Fruit fly (Drosophila melanogaster) whole organism, embryonic: Measurements from ENCODE around the gene LIMK1.
A peak's percentile ranks its signal among the peaks of the same experiment; 100 is the strongest.

Source experiments
- Aef1 ChIP-seq: fragments of 200-800 bp; sonication (Bioruptor generic); IDR thresholded peaks from 3 replicates; pipeline ENCODE4 v1.3.6; 2022; ENCODE audit warnings: missing biosample characterization, missing genetic modification characterization
- Atf6 ChIP-seq: fragments of 200-800 bp; sonication (Bioruptor generic); IDR thresholded peaks from 2 replicates; pipeline ENCODE4 v1.3.6; 2022; ENCODE audit warnings: missing biosample characterization, missing genetic modification characterization
- Awh ChIP-seq: fragments of 200-800 bp; sonication (Bioruptor generic); IDR thresholded peaks from 2 replicates; pipeline ENCODE4, ENCODE4 v1.3.6; 2022; ENCODE audit warnings: missing biosample characterization, missing genetic modification characterization
- B-H1 ChIP-seq: fragments of 200-800 bp; sonication (Bioruptor generic); IDR thresholded peaks from 3 replicates; pipeline ENCODE4 v1.3.6; 2022; ENCODE audit warnings: missing biosample characterization, missing genetic modification characterization
- Blimp-1 ChIP-seq: fragments of 200-800 bp; sonication (Bioruptor generic); optimal IDR thresholded peaks from 3 replicates; lab custom pipeline; 2018; ENCODE audit warnings: missing biosample characterization, missing genetic modification characterization, mild to moderate bottlenecking, moderate library complexity, missing genetic modification reagents
- CG12391 ChIP-seq: fragments of 200-800 bp; sonication (Bioruptor generic); optimal IDR thresholded peaks from 3 replicates; lab custom pipeline; 2018; ENCODE audit warnings: missing biosample characterization, mild to moderate bottlenecking, missing genetic modification characterization, moderate library complexity
- CG13123 ChIP-seq: fragments of 200-800 bp; sonication (Bioruptor generic); optimal IDR thresholded peaks from 2 replicates; lab custom pipeline; 2016; ENCODE audit warnings: missing biosample characterization, missing genetic modification characterization
- CG1832 ChIP-seq: fragments of 200-800 bp; sonication (Bioruptor generic); optimal IDR thresholded peaks from 2 replicates; lab custom pipeline; 2017; ENCODE audit warnings: missing biosample characterization, mild to moderate bottlenecking, missing genetic modification characterization, inconsistent platforms
- CG18619 ChIP-seq: fragments of 200-800 bp; sonication (Bioruptor generic); optimal IDR thresholded peaks from 3 replicates; lab custom pipeline; 2017; ENCODE audit warnings: missing biosample characterization, mild to moderate bottlenecking, missing genetic modification characterization
- CG18764 ChIP-seq: fragments of 200-800 bp; sonication (Bioruptor generic); optimal IDR thresholded peaks from 3 replicates; lab custom pipeline; 2016; ENCODE audit warnings: missing biosample characterization, missing genetic modification characterization
- CG2116 ChIP-seq: fragments of 200-800 bp; sonication (Bioruptor generic); optimal IDR thresholded peaks from 3 replicates; lab custom pipeline; 2018; ENCODE audit warnings: missing biosample characterization, mild to moderate bottlenecking, missing genetic modification characterization
- CG34224 ChIP-seq: fragments of 200-800 bp; sonication (Bioruptor generic); IDR thresholded peaks from 3 replicates; pipeline ENCODE4 v1.3.6; 2022; ENCODE audit warnings: missing biosample characterization, missing genetic modification characterization; ENCODE audit not compliant: partially characterized antibody
- CG4282 ChIP-seq: fragments of 200-800 bp; sonication (Bioruptor generic); optimal IDR thresholded peaks from 2 replicates; lab custom pipeline; 2016; ENCODE audit warnings: missing biosample characterization, missing genetic modification characterization
- CG4360 ChIP-seq: fragments of 200-800 bp; sonication (Bioruptor generic); IDR thresholded peaks from 2 replicates; pipeline ENCODE4 v1.3.6; 2022; ENCODE audit warnings: missing biosample characterization, missing genetic modification characterization
- CG4424 ChIP-seq: fragments of 200-800 bp; sonication (Bioruptor generic); optimal IDR thresholded peaks from 3 replicates; lab custom pipeline; 2016; ENCODE audit warnings: missing biosample characterization, missing genetic modification characterization
- CG7556 ChIP-seq: fragments of 200-800 bp; sonication (Bioruptor generic); optimal IDR thresholded peaks from 2 replicates; lab custom pipeline; 2017; ENCODE audit warnings: missing biosample characterization, mild to moderate bottlenecking, missing genetic modification characterization
- CG8388 ChIP-seq: fragments of 200-800 bp; sonication (Bioruptor generic); optimal IDR thresholded peaks from 2 replicates; lab custom pipeline; 2019; ENCODE audit warnings: missing biosample characterization, mild to moderate bottlenecking, missing genetic modification characterization, moderate library complexity
- CG9437 ChIP-seq: fragments of 200-800 bp; sonication (Bioruptor generic); optimal IDR thresholded peaks from 2 replicates; lab custom pipeline; 2018; ENCODE audit warnings: missing biosample characterization, mild to moderate bottlenecking, missing genetic modification characterization
- D19A ChIP-seq: fragments of 200-800 bp; optimal IDR thresholded peaks from 3 replicates; lab custom pipeline; 2019; ENCODE audit warnings: missing biosample characterization, mild to moderate bottlenecking, missing genetic modification characterization, moderate library complexity
- Dip3 ChIP-seq: fragments of 200-800 bp; sonication (Bioruptor generic); optimal IDR thresholded peaks from 3 replicates; lab custom pipeline; 2016; ENCODE audit warnings: missing biosample characterization, missing genetic modification characterization
- Dp ChIP-seq: fragments of 200-800 bp; sonication (Bioruptor generic); optimal IDR thresholded peaks from 2 replicates; lab custom pipeline; 2018; ENCODE audit warnings: missing biosample characterization, mild to moderate bottlenecking, missing genetic modification characterization, moderate library complexity
- ERR ChIP-seq: fragments of 200-800 bp; sonication (Bioruptor generic); optimal IDR thresholded peaks from 2 replicates; lab custom pipeline; 2016; ENCODE audit warnings: missing biosample characterization, missing genetic modification characterization
- Elba2 ChIP-seq: fragments of 200-800 bp; sonication (Bioruptor generic); optimal IDR thresholded peaks from 3 replicates; lab custom pipeline; 2016; ENCODE audit warnings: missing biosample characterization, missing genetic modification characterization
- HmgD ChIP-seq: fragments of 200-800 bp; sonication (Bioruptor generic); optimal IDR thresholded peaks from 3 replicates; lab custom pipeline; 2016; ENCODE audit warnings: missing biosample characterization, missing genetic modification characterization
- Nf-YB ChIP-seq: fragments of 200-800 bp; sonication (Bioruptor generic); optimal IDR thresholded peaks from 3 replicates; lab custom pipeline; 2019; ENCODE audit warnings: missing biosample characterization, mild to moderate bottlenecking, missing genetic modification characterization, moderate library complexity
- Nf-YC ChIP-seq: fragments of 200-800 bp; optimal IDR thresholded peaks from 3 replicates; lab custom pipeline; 2019; ENCODE audit warnings: missing biosample characterization, mild to moderate bottlenecking, missing genetic modification characterization, moderate library complexity
- Sry-δ ChIP-seq: fragments of 200-800 bp; sonication (Bioruptor generic); optimal IDR thresholded peaks from 2 replicates; lab custom pipeline; 2016; ENCODE audit warnings: missing biosample characterization, missing genetic modification characterization
- Tbp ChIP-seq: fragments of >200 bp; optimal IDR thresholded peaks from 2 replicates; lab custom pipeline; 2018; ENCODE audit warnings: missing biosample characterization, missing genetic modification characterization
- Vsx1 ChIP-seq: fragments of 200-800 bp; sonication (Bioruptor generic); optimal IDR thresholded peaks from 2 replicates; lab custom pipeline; 2017; ENCODE audit warnings: missing biosample characterization, mild to moderate bottlenecking, missing genetic modification characterization, missing genetic modification reagents
- ac ChIP-seq: fragments of 200-800 bp; sonication (Bioruptor generic); optimal IDR thresholded peaks from 3 replicates; lab custom pipeline; 2017; ENCODE audit warnings: missing biosample characterization, mild to moderate bottlenecking, missing genetic modification characterization
- az2 ChIP-seq: fragments of 200-800 bp; sonication (Bioruptor generic); optimal IDR thresholded peaks from 3 replicates; lab custom pipeline; 2016; ENCODE audit warnings: missing biosample characterization, missing genetic modification characterization
- bab2 ChIP-seq: fragments of 200-800 bp; sonication (Bioruptor generic); optimal IDR thresholded peaks from 2 replicates; lab custom pipeline; 2016; ENCODE audit warnings: missing biosample characterization, missing genetic modification characterization
- br ChIP-seq: fragments of >200 bp; optimal IDR thresholded peaks from 2 replicates; lab custom pipeline; 2017
- cato ChIP-seq: fragments of 200-800 bp; sonication (Bioruptor generic); optimal IDR thresholded peaks from 2 replicates; lab custom pipeline; 2016; ENCODE audit warnings: missing biosample characterization, missing genetic modification characterization, borderline replicate concordance
- cg ChIP-seq: fragments of 200-800 bp; sonication (Bioruptor generic); optimal IDR thresholded peaks from 3 replicates; lab custom pipeline; 2019; ENCODE audit warnings: missing biosample characterization, mild to moderate bottlenecking, missing genetic modification characterization, moderate library complexity
- croc ChIP-seq: fragments of 200-800 bp; sonication (Bioruptor generic); conservative IDR thresholded peaks from 3 replicates; pipeline ENCODE4 v1.3.6; 2022; ENCODE audit warnings: missing biosample characterization, missing genetic modification characterization
- emc ChIP-seq: fragments of 200-800 bp; sonication (Bioruptor generic); optimal IDR thresholded peaks from 2 replicates; lab custom pipeline; 2016; ENCODE audit warnings: missing biosample characterization, missing genetic modification characterization
- gem ChIP-seq: fragments of 200-800 bp; sonication (Bioruptor generic); optimal IDR thresholded peaks from 2 replicates; lab custom pipeline; 2019; ENCODE audit warnings: missing biosample characterization, mild to moderate bottlenecking, missing genetic modification characterization, moderate library complexity
- grn ChIP-seq: fragments of 200-800 bp; sonication (Bioruptor generic); optimal IDR thresholded peaks from 3 replicates; lab custom pipeline; 2017; ENCODE audit warnings: missing biosample characterization, missing genetic modification characterization
- inv ChIP-seq: fragments of 200-800 bp; sonication (Bioruptor generic); IDR thresholded peaks from 2 replicates; pipeline ENCODE4 v1.3.6; 2022; ENCODE audit warnings: missing biosample characterization, missing genetic modification characterization; ENCODE audit not compliant: partially characterized antibody
- lola ChIP-seq, 3 experiments: fragments of >200 bp in 2 of 3; fragments of 200-800 bp in 1 of 3; sonication (Bioruptor generic) in 1 of 3; optimal IDR thresholded peaks; 2 replicates each; lab custom pipeline; 2017 to 2019; ENCODE audit warnings: missing biosample characterization in 3 of 3, missing genetic modification characterization in 3 of 3, mild to moderate bottlenecking in 1 of 3, moderate library complexity in 1 of 3
- luna ChIP-seq: fragments of 200-800 bp; sonication (Bioruptor generic); optimal IDR thresholded peaks from 2 replicates; lab custom pipeline; 2016; ENCODE audit warnings: missing biosample characterization, missing genetic modification characterization
- mirr ChIP-seq: fragments of 200-800 bp; sonication (Bioruptor generic); optimal IDR thresholded peaks from 3 replicates; lab custom pipeline; 2018; ENCODE audit warnings: missing biosample characterization, mild to moderate bottlenecking, missing genetic modification characterization
- nerfin-1 ChIP-seq: fragments of 200-800 bp; sonication (Bioruptor generic); optimal IDR thresholded peaks from 3 replicates; lab custom pipeline; 2019; ENCODE audit warnings: missing biosample characterization, mild to moderate bottlenecking, missing genetic modification characterization, moderate library complexity
- sens ChIP-seq: fragments of 200-800 bp; sonication (Bioruptor generic); peaks from one replicate; lab custom pipeline; 2016; ENCODE audit warnings: missing biosample characterization, missing genetic modification characterization
- sens-2 ChIP-seq: fragments of 200-800 bp; sonication (Bioruptor generic); IDR thresholded peaks from 2 replicates; pipeline ENCODE4 v1.3.6; 2022; ENCODE audit warnings: missing biosample characterization, missing genetic modification characterization
- seq ChIP-seq: fragments of 200-800 bp; sonication (Bioruptor generic); IDR thresholded peaks from 2 replicates; pipeline ENCODE4 v1.3.6; 2022; ENCODE audit warnings: missing biosample characterization, missing genetic modification characterization
- sug ChIP-seq: fragments of 200-800 bp; optimal IDR thresholded peaks from 2 replicates; lab custom pipeline; 2019; ENCODE audit warnings: missing biosample characterization, mild to moderate bottlenecking, missing genetic modification characterization, moderate library complexity
- zen ChIP-seq: fragments of 200-800 bp; sonication (Bioruptor generic); optimal IDR thresholded peaks from 3 replicates; lab custom pipeline; 2018; ENCODE audit warnings: missing biosample characterization, mild to moderate bottlenecking, missing genetic modification characterization, moderate library complexity
- zen2 ChIP-seq: fragments of 200-800 bp; sonication (Bioruptor generic); IDR thresholded peaks from 3 replicates; pipeline ENCODE4 v1.3.6; 2022; ENCODE audit warnings: missing biosample characterization, missing genetic modification characterization; ENCODE audit not compliant: partially characterized antibody

LIMK1 gene

dm6 chrX:12578701-12579372 lies 13.2 kb downstream of the LIMK1 start (continued):
- TF ChIP-seq CG4360 (GFP tag; lab: Robert Waterston, UW) (no peak), CG4424 (peak; percentile 50), inv (GFP tag; lab: Robert Waterston, UW) (no peak), CG18764 (GFP tag; lab: Kevin White, UChicago) (no peak), Aef1 (GFP tag; lab: Robert Waterston, UW) (peak; percentile 52), ERR (GFP tag; lab: Kevin White, UChicago) (no peak), CG9437 (GFP tag; lab: Kevin White, UChicago) (peak; percentile 47), nerfin-1 (tag; lab: Kevin White, UChicago) (peak; percentile 75), sug (tag; lab: Kevin White, UChicago) (no peak), cg (GFP tag; lab: Kevin White, UChicago) (peak; percentile 83), Tbp (GFP tag; lab: Kevin White, UChicago) (no peak), Atf6 (GFP tag; lab: Robert Waterston, UW) (peak; percentile 61), CG34224 (GFP tag; lab: Robert Waterston, UW) (peak; percentile 20; the same call in 1 of the 3 replicates), zen (tag; lab: Kevin White, UChicago) (peak; percentile 16), lola (GFP tag; optimal IDR thresholded peaks at IDR 0.05; lab: Kevin White, UChicago) (peak in 1 of 3 experiments; percentile 61), Blimp-1 (GFP tag; lab: Kevin White, UChicago) (peak; percentile 68), sens-2 (GFP tag; lab: Robert Waterston, UW) (no peak), Vsx1 (GFP tag; lab: Kevin White, UChicago) (no peak), br (no peak), gem (tag; lab: Kevin White, UChicago) (peak; percentile 86), cato (GFP tag; lab: Kevin White, UChicago) (no peak), emc (no peak), D19A (peak; percentile 96), Awh (GFP tag; lab: Robert Waterston, UW) (no peak), HmgD (no peak), az2 (GFP tag; lab: Kevin White, UChicago) (peak; percentile 48), Nf-YC (tag; lab: Kevin White, UChicago) (no peak), zen2 (GFP tag; lab: Robert Waterston, UW) (no peak), mirr (GFP tag; lab: Kevin White, UChicago) (no peak), CG18619 (GFP tag; lab: Kevin White, UChicago) (peak; percentile 32), CG13123 (GFP tag; lab: Kevin White, UChicago) (no peak), CG12391 (tag; lab: Kevin White, UChicago) (peak; percentile 73), Dp (GFP tag; lab: Kevin White, UChicago) (no peak), Sry-δ (GFP tag; lab: Kevin White, UChicago) (no peak), seq (GFP tag; lab: Robert Waterston, UW) (no peak), CG1832 (GFP tag; lab: Kevin White, UChicago) (peak; percentile 72), Elba2 (no peak), luna (no peak), CG7556 (GFP tag; lab: Kevin White, UChicago) (peak; percentile 52), CG4282 (GFP tag; lab: Kevin White, UChicago) (no peak), B-H1 (GFP tag; lab: Robert Waterston, UW) (peak; percentile 23; the same call in 1 of the 3 replicates), bab2 (peak; percentile 25), Dip3 (GFP tag; lab: Kevin White, UChicago) (no peak), CG8388 (GFP tag; lab: Kevin White, UChicago) (peak; percentile 61), CG2116 (GFP tag; lab: Kevin White, UChicago) (no peak), sens (peak; percentile 89), ac (GFP tag; lab: Kevin White, UChicago) (no peak), croc (GFP tag; lab: Robert Waterston, UW) (no peak; the same call in 2 of the 3 replicates), Nf-YB (no peak), grn (no peak)
